Fruit fly (Drosophila melanogaster): ENCODE measurements around the gene CG12111.

CG12111 gene

DNA sequence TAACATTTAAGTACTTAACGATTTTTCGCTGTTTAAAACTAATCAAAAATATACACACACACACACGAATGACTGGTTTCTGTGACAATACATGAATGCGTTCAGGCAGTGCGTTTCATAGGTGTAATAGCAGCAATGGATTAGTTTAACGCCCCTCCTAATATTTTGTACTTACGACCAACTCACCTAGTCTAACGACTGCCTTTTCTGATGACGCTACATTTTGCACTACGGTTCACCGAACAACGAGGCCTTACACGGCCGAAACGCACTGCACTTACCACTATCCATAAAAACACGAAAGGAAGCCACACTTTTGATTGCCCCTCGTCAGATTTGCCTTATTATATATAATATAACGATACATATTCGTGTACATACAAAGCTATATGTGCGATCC lies 30.4 kb upstream of the CG12111 start (continued):
- TF ChIP-seq Dip3 (GFP tag; optimal IDR thresholded peaks at IDR 0.05) (no peak), cas (GFP tag; IDR thresholded peaks at IDR 0.05) (no peak), bigmax (GFP tag; optimal IDR thresholded peaks at IDR 0.05) (no peak), eyg (GFP tag; optimal IDR thresholded peaks at IDR 0.05) (no peak), Kr (GFP tag; optimal IDR thresholded peaks at IDR 0.05) (no peak), sob (GFP tag; IDR thresholded peaks at IDR 0.05) (0 out of 2 replicates have a peak, but pooled peaks have one; percentile 22), HLH4C (GFP tag; IDR thresholded peaks at IDR 0.05; ENCODE audit: partially characterized antibody) (no peak), fd102C (GFP tag; optimal IDR thresholded peaks at IDR 0.05) (no peak), kay (GFP tag; optimal IDR thresholded peaks at IDR 0.05) (no peak), chn (GFP tag; optimal IDR thresholded peaks at IDR 0.05) (peak; percentile 20), Hmx (GFP tag; optimal IDR thresholded peaks at IDR 0.05) (no peak), Vsx1 (GFP tag; optimal IDR thresholded peaks at IDR 0.05) (no peak), CkIIα-i1 (GFP tag; IDR thresholded peaks at IDR 0.05) (no peak), CG10462 (GFP tag; optimal IDR thresholded peaks at IDR 0.05) (no peak), CG10274 (GFP tag; optimal IDR thresholded peaks at IDR 0.05) (no peak), bcd (GFP tag; optimal IDR thresholded peaks at IDR 0.05) (no peak), CG4820 (GFP tag; optimal IDR thresholded peaks at IDR 0.05) (peak; percentile 8), CG17912 (GFP tag; optimal IDR thresholded peaks at IDR 0.05) (no peak), hb (GFP tag; IDR thresholded peaks at IDR 0.05; ENCODE audit: partially characterized antibody) (no peak), Dad (GFP tag; optimal IDR thresholded peaks at IDR 0.05) (no peak), D19B (GFP tag; optimal IDR thresholded peaks at IDR 0.05) (no peak), CG7357 (GFP tag; IDR thresholded peaks at IDR 0.05) (peak; percentile 36; the same call in 1 of the 3 replicates), bab2 (GFP tag; optimal IDR thresholded peaks at IDR 0.05) (peak; percentile 8), lov (optimal IDR thresholded peaks at IDR 0.05) (no peak), lov (GFP tag; IDR thresholded peaks at IDR 0.05) (0 out of 3 replicates have a peak, but pooled peaks have one; percentile 47), org-1 (GFP tag; optimal IDR thresholded peaks at IDR 0.05) (peak; percentile 21), CG17385 (GFP tag; optimal IDR thresholded peaks at IDR 0.05) (no peak), ro (GFP tag; IDR thresholded peaks at IDR 0.05) (no peak), Oaz (GFP tag; IDR thresholded peaks at IDR 0.05) (no peak), CG32532 (GFP tag; IDR thresholded peaks at IDR 0.05) (peak; percentile 50; the same call in 1 of the 2 replicates), CG16813 (GFP tag; IDR thresholded peaks at IDR 0.05; ENCODE audit: partially characterized antibody) (no peak), CG4424 (GFP tag; optimal IDR thresholded peaks at IDR 0.05) (no peak), seq (GFP tag; IDR thresholded peaks at IDR 0.05) (peak; percentile 27; the same call in 1 of the 2 replicates), CG31441 (GFP tag; IDR thresholded peaks at IDR 0.05) (no peak), hth (optimal IDR thresholded peaks at IDR 0.05) (no peak), Doc2 (GFP tag; IDR thresholded peaks at IDR 0.05) (no peak), CG12769 (tag; optimal IDR thresholded peaks at IDR 0.05) (no peak), odd (GFP tag; optimal IDR thresholded peaks at IDR 0.05) (no peak), ato (GFP tag; IDR thresholded peaks at IDR 0.05; ENCODE audit: partially characterized antibody) (no peak), CG4404 (GFP tag; IDR thresholded peaks at IDR 0.05) (peak; percentile 63), CG32767 (GFP tag; IDR thresholded peaks at IDR 0.05) (no peak), slbo (GFP tag; IDR thresholded peaks at IDR 0.05) (0 out of 2 replicates have a peak, but pooled peaks have one; percentile 29), CG33557 (GFP tag; optimal IDR thresholded peaks at IDR 0.05) (no peak), hbn (GFP tag; IDR thresholded peaks at IDR 0.05; ENCODE audit: partially characterized antibody) (no peak), schlank (tag; optimal IDR thresholded peaks at IDR 0.05) (no peak), CG16815 (GFP tag; optimal IDR thresholded peaks at IDR 0.05) (peak; percentile 17), CG31224 (GFP tag; IDR thresholded peaks at IDR 0.05) (no peak), CHES-1-like (GFP tag; optimal IDR thresholded peaks at IDR 0.05) (no peak), vvl (GFP tag; IDR thresholded peaks at IDR 0.05) (peak; percentile 57; the same call in 1 of the 2 replicates), tap (tag; optimal IDR thresholded peaks at IDR 0.05) (no peak), ara (GFP tag; IDR thresholded peaks at IDR 0.05) (peak; percentile 34; the same call in 1 of the 2 replicates), knrl (GFP tag; IDR thresholded peaks at IDR 0.05; ENCODE audit: partially characterized antibody) (no peak)

Data from whole organism, embryonic.